Fruit fly (Drosophila melanogaster) S2 (cell line): ENCODE data around the gene ohgt.

Experiments used
- CG8478 ChIP-seq: fragments of >200 bp; optimal IDR thresholded peaks from 2 replicates; lab custom pipeline; 2018
- CTCF ChIP-seq, 2 experiments: fragments of >200 bp; optimal IDR thresholded peaks; 2 replicates each; lab custom pipeline; 2018

- TF ChIP-seq CTCF (optimal IDR thresholded peaks at IDR 0.05; lab: Kevin White, UChicago) (no peak), CG8478 (lab: Kevin White, UChicago) (no peak)
Measured at dm6 chr3R:10031480-10031879, 17.5 kb upstream of the ohgt start.
